Worm (Caenorhabditis elegans) whole organism, L4/young adult: ENCODE results near the gene cyn-4.
"Not testable (repeated sequence)": the region's sequence is repeated elsewhere in the genome, so short reads cannot be mapped to it uniquely, and the experiment has no call there.

Source experiments
- W03F9.2 ChIP-seq: fragments of 150-350 bp; optimal IDR thresholded peaks from 2 replicates; lab custom pipeline; 2014; ENCODE audit warnings: missing biosample characterization, missing genetic modification characterization
- dao-5 ChIP-seq: sonication (generic microtip); optimal IDR thresholded peaks from 2 replicates; lab custom pipeline; 2016; ENCODE audit warnings: missing genotype, missing genetic modification characterization, moderate library complexity, missing compliant biosample characterization
- him-1 ChIP-seq: sonication (generic microtip); optimal IDR thresholded peaks from 2 replicates; lab custom pipeline; 2016; ENCODE audit warnings: missing genotype, missing genetic modification reagents, missing genetic modification characterization, missing compliant biosample characterization

cyn-4 gene

DNA sequence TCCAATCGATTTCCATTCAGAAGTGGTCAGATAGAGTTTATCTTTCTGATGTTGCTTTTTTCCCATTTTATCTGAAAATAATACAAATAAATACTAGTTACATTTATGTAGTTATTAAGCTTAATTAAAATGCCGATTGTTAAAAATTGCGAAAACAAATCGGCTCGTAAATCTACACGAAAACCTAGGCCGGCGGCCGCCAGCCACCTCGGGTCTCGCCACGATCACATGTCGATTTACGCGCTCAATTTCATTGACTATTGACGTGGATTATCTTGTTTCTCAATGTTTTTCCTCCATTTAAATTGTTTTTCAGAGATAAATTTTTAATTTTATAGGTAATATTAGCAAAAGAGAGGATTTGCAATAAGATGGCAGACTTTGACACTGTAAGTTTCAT lies at the start of gene cyn-4, which contains the start of gene copz-1:
Gene cyn-4 (minus strand): TSS at position 71 of the 400 bp plus-strand sequence.
Gene copz-1 (plus strand): TSS at position 339 of the 400 bp plus-strand sequence.
- TF ChIP-seq him-1, result peak; percentile 24
- no peak for TF ChIP-seq dao-5 (tag; lab: Kevin White, UChicago)
- peak; percentile 80 for TF ChIP-seq W03F9.2 (tag; lab: Kevin White, UChicago)

DNA sequence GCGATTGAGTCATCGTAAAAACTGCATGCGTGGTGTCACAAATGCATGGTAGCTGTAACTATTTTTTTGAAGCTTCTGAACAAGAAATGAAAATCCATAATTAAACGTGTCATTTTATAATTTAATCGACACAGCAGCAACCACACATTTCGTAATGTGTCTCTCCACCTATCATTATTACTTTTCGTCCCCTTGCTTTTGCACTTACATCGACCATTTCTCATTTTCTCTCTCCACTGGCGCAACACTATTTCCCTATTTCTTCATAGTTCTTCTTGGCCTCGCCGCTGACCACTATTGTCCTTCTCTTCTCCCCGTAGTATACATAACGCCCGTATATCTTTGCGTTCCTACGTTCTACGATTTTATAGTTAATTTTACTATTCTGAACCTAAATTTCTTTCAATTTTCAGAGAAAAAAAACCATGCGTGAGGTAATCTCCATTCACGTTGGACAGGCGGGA lies 45.9 kb upstream of the cyn-4 start, which contains the start of gene tba-4:
Gene tba-4 (plus strand): TSS at position 414 of the 464 bp plus-strand sequence.
- TF ChIP-seq dao-5 (tag; lab: Kevin White, UChicago) (no peak), him-1 (no peak), W03F9.2 (tag; lab: Kevin White, UChicago) (no peak)

DNA sequence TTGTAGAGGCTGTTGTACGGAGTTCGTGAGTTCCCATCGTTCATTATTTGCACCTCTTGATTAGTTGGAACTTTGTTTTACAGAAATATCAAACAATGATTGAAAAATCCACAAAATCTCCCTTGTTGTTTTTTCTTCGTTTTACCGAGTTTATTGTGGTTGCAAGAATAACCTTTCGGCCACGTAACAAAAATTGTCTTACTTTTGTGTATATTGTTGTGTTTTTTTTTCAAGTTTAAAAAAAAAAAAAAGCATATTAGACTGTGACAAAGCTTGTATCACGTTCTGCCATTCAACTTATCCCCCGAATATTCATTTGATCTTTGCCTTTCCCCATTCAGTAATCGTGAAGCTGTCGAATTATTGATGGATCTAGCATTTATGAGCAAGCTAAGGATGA lies 44.8 kb upstream of the cyn-4 start, which contains the start of gene F44F4.10:
Gene F44F4.10 (minus strand): TSS at position 101 of the 400 bp plus-strand sequence.
- TF ChIP-seq W03F9.2 (tag; lab: Kevin White, UChicago) (no peak), dao-5 (tag; lab: Kevin White, UChicago) (no peak), him-1 (no peak)

DNA sequence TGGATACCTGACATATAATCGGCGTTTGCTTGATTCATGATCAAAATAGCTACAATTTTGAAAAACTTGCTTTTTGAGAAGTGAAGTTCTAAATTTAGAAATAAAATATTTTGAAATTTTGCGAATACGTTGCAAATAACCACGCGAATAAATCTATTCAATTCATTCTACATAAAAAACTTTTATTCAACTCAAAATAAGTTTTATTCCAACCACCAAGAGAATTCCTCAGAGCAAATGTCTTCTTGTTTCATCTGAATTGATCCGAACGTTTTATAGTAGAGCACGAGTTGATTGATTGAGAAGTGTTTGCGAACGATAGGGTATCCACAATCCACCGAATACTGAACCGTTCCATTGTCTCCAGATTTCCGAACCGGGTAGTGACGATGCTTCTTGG lies 43.3 kb upstream of the cyn-4 start, which contains the start of gene F44F4.9:
Gene F44F4.9 (minus strand): TSS at position 101 of the 400 bp plus-strand sequence.
- TF ChIP-seq him-1 (no peak), W03F9.2 (tag; lab: Kevin White, UChicago) (no peak), dao-5 (tag; lab: Kevin White, UChicago) (no peak)

DNA sequence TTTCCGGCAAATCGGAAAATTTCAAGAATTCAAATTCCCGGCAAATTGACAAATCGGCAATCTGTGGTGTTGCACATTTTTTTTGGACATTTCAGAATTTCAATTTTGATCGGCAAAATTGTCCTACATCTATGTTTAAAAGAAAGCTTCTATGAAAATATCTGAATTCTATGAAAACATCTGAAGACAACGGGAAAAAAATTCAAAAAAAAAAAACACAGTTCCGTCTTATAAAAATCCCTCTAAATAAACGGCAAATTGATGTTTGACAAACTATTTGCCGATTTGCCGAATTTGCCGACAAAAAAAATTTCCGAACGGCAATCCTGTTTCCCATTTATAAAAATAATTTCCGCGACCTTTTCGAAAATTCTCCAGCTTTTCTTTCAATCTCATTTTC lies 42.0 kb upstream of the cyn-4 start, which contains the start of gene F44F4.15:
Gene F44F4.15 (plus strand): TSS at position 301 of the 400 bp plus-strand sequence.
- TF ChIP-seq dao-5 (tag; lab: Kevin White, UChicago) (no peak), W03F9.2 (tag; lab: Kevin White, UChicago) (no peak), him-1 (no peak)

DNA sequence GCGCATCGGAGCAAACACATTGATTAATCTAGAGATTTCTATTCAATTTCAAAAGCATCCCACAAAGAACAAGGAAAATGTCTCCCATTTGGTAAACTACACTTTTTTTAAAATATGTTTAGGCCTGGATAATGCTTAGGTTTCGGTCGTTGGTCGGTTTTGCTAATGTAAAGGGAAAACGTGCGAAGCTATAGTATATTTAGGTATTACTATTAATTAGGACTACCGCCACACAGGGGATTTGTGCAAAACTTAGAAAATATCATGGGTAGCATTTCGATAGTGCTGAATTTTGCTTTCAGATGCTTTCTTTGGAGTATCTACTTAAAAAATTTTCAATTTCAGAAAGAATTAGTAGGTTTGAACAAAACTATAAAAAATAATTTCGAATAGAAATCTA lies 40.6 kb upstream of the cyn-4 start:
- no peak for TF ChIP-seq W03F9.2 (tag; lab: Kevin White, UChicago)
- no peak for TF ChIP-seq him-1
- TF ChIP-seq dao-5 (tag; lab: Kevin White, UChicago), result no peak

DNA sequence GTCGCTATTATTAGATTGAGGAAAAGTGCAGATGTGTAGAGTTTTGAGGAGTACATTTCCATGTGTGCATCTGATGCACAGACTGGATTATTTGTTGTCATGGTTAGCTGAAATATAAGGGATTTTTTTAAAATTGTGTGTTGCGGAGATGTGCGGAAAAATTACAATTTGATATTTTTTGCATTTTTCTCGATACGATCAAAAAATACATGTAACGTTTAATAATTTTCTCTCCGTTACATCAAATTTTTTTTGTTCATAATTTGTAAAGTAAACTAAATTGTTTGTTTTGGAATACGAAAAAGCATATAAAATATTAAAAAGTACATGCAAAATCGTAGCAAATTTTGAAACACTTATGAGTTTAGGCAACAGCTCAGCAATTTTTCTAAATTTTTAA lies 37.8 kb upstream of the cyn-4 start, which contains the start of gene sra-11:
Gene sra-11 (minus strand): TSS at position 101 of the 400 bp plus-strand sequence.
- TF ChIP-seq W03F9.2 (tag; lab: Kevin White, UChicago), result no peak
- no peak for TF ChIP-seq dao-5 (tag; lab: Kevin White, UChicago)
- no peak for TF ChIP-seq him-1

DNA sequence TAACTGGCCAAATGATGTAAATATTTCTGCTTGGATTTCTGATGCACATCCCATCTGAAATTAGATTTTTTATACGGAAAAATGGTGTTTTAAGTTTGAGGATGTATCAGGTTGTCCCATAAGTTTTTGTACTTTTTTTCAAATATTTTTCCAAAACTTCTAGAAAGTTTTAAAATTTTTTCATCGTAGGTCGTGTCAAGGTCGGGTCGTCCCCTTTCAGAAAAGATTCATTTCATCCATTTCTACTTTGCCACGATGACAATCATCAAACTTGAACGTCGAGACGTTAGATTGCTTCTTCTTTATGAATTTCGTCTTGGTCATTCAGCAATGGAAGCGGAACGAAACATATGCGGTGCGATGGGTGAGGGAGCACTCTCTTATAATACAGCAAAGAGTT lies 32.0 kb upstream of the cyn-4 start, which contains the start of gene sra-12:
Gene sra-12 (minus strand): TSS at position 101 of the 400 bp plus-strand sequence.
- TF ChIP-seq him-1; W03F9.2 (tag; lab: Kevin White, UChicago); dao-5 (tag; lab: Kevin White, UChicago): not testable (repeated sequence)

DNA sequence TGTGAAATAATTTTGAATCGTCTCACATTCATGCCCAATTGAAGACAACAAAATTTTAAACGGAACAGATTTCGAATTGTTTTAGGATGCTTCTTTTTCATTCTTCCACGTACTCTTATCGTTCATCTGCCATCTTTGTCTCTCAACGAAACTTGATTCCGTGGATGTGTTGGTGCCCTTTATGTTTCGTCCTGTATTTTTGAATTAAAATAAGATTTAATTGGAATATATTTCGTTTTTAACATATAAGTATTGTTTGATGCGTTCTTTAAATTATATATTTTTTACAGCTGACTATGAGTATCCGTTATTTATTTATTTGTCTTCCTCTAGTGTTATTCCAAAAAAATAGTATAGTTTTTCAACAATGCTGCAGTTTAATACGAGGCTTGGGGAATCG lies 29.7 kb upstream of the cyn-4 start, which contains the start of gene gly-1:
Gene gly-1 (minus strand): TSS at position 101 of the 400 bp plus-strand sequence.
- TF ChIP-seq W03F9.2 (tag; lab: Kevin White, UChicago) (no peak), dao-5 (tag; lab: Kevin White, UChicago) (no peak), him-1 (no peak)

DNA sequence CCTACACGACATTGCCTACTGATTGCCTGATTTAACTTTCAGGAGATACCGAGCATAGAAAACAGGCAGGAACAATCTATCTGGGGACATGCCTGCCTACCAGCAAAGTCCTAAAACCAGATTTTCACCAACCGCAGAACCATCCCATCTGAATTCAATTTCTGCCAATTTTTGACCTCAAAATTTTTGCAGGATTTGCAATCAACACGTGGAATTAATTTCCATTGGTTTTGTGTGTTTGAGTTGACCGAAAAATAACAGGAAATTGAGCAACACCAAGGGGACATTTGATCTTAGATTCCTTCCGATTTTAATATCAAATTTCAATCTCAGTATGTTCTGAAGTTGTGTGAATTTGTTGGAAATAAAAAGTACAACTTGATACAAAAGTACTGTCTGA lies 26.6 kb upstream of the cyn-4 start:
- TF ChIP-seq W03F9.2 (tag; lab: Kevin White, UChicago) (no peak), dao-5 (tag; lab: Kevin White, UChicago) (no peak), him-1 (no peak)

DNA sequence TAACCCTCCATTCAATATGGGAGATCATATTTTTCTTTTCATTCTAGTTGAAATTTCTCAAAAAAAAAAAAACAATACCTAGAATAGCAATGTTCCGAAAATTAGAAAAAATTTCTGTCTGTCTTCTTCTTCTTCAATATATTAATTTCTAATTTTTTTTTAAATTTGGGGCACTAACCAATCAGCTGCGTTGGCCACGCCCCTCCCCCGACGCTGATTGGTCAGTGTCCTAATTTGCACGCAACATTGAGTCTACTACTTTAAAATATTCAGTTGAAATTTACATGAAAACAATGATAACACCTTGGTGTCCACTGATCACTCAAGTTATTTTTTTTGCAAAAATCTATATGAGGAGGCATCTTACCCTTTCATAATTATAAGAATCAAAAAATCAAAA lies 23.5 kb upstream of the cyn-4 start:
- TF ChIP-seq W03F9.2 (tag; lab: Kevin White, UChicago), result no peak
- TF ChIP-seq him-1, result no peak
- TF ChIP-seq dao-5 (tag; lab: Kevin White, UChicago), result no peak

DNA sequence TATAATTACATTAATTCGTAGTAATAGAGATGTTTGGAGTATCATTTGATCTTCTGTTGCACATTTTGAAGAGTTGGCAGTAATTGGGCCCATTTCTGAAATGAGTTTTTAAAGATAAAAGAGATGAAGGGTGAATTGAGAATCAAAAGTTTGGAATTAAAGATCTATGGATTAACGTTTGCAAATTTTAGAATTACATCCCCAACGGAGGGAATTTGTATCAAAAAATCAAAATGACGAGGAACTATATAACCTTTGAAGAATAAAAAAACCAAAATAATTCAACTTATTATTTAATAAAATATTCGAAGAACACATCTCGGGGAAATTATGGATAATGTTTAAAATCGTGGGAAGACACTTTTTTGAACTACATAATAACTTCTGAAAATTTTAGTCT lies 22.6 kb upstream of the cyn-4 start, which contains the start of gene sra-10:
Gene sra-10 (minus strand): TSS at position 101 of the 400 bp plus-strand sequence.
- no peak for TF ChIP-seq him-1
- TF ChIP-seq W03F9.2 (tag; lab: Kevin White, UChicago), result no peak
- no peak for TF ChIP-seq dao-5 (tag; lab: Kevin White, UChicago)

DNA sequence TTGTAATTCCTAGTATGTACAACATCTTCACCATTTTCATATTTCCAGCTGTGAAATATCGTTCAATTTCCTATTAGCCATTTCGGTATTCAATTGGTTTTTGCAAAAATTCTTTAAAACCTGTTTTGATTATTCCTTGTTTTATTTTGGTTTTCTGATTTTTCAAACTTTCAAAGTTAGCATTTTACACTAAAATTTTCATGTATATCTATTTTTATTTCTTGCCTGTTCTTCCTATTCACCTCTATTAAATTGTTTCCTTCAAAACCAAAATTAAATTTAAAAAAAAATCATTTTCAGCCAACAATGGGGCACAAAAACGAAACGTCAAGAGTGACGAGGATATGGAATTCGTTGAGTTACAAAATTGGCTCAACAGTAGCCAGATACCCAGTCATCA lies 16.6 kb upstream of the cyn-4 start, which contains the start of gene ptr-8:
Gene ptr-8 (plus strand): TSS at position 301 of the 400 bp plus-strand sequence.
- TF ChIP-seq dao-5 (tag; lab: Kevin White, UChicago) (no peak), W03F9.2 (tag; lab: Kevin White, UChicago) (no peak), him-1 (no peak)

DNA sequence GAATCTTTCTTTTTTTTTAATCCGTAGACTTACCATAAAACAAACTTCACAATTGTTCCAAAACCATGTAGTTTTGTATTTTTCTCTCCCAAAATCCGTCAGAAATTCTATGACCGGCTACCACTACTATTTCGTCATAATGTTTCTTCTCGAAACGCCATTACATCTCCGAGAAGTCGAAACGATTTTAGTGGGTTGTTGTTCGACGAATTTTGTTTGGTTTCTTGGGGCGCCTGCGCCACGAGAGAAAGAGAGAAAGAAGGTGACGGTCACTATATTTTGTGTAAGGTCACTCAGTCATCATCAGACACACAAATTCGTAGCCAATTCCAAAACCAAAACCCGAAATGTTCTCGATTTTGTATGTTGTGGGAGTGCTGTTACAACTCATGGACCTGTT lies 14.7 kb upstream of the cyn-4 start:
- TF ChIP-seq dao-5 (tag; lab: Kevin White, UChicago) (no peak), him-1 (no peak), W03F9.2 (tag; lab: Kevin White, UChicago) (no peak)
